ENCODE assay signal across 5 fruit fly cellular contexts in the genomic region with DNA sequence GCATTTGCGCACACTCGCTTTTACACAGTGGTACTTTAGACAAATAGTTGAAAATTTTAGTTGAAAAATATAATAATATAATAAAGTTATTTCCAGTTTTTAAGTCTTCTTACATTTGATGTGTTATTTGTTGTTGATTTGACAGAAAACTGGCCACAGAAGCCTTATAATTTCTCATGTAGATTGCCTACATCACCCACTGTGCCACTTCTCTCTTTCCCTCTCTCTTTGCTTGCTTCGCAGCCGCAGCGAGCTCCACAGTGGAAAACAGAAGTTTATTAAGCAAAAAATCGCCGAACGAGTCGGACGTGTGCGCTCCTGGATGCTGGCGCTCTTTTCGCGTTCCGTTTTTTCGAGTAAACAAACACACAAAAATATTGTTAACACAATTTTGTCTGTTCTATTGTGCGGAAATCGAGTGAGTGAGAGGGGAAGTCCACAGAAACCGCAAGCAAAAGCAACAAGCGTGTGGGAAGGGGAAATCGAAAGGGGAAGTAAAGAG.
TF ChIP-seq lines count a peak whose summit lies in the region.

CG42327 (plus strand) TSS at position 277 of the 502 bp plus-strand sequence.

TF ChIP-seq in whole organism, adult, 20 proteins besides CTCF, POLR2A, EP300 and RAD21 (continued from another document):
- TF ChIP-seq CG14711 (tag; optimal IDR thresholded peaks at IDR 0.05; lab: Kevin White, UChicago) (peak; percentile 69), ovo (GFP tag; optimal IDR thresholded peaks at IDR 0.05; lab: Kevin White, UChicago) (no peak), cnc (optimal IDR thresholded peaks at IDR 0.05; lab: Kevin White, UChicago) (no peak)
TF ChIP-seq in whole organism, adult: peak in this region for 13.

TF ChIP-seq in whole organism, embryonic, 481 proteins besides CTCF, POLR2A, EP300 and RAD21 (continued from another document and continues in another):
- TF ChIP-seq CG6654 (GFP tag; optimal IDR thresholded peaks at IDR 0.05; lab: Kevin White, UChicago) = peak; percentile 77
- peak; percentile 90 for TF ChIP-seq CG10654 (GFP tag; optimal IDR thresholded peaks at IDR 0.05; lab: Kevin White, UChicago)
- TF ChIP-seq Nf-YA (GFP tag; IDR thresholded peaks at IDR 0.05; lab: Robert Waterston, UW) = peak; percentile 96
- peak; percentile 20 for TF ChIP-seq CG14965 (GFP tag; optimal IDR thresholded peaks at IDR 0.05; lab: Kevin White, UChicago; ENCODE audit: borderline replicate concordance)
- TF ChIP-seq Xrp1 (GFP tag; IDR thresholded peaks at IDR 0.05; lab: Robert Waterston, UW) = peak; percentile 98
- peak; percentile 69 for TF ChIP-seq sug (tag; optimal IDR thresholded peaks at IDR 0.05; lab: Kevin White, UChicago)
- TF ChIP-seq Atf-2 (GFP tag; optimal IDR thresholded peaks at IDR 0.05; lab: Kevin White, UChicago) = peak; percentile 82
- TF ChIP-seq dysf (GFP tag; IDR thresholded peaks at IDR 0.05; lab: Robert Waterston, UW) = peak; percentile 94
- peak; percentile 98 for TF ChIP-seq CG17328 (GFP tag; IDR thresholded peaks at IDR 0.05; lab: Robert Waterston, UW)
- TF ChIP-seq C15 (GFP tag; IDR thresholded peaks at IDR 0.05; lab: Robert Waterston, UW) = peak; percentile 86; the same call in 2 of the 3 replicates
- TF ChIP-seq CG15696 (tag; optimal IDR thresholded peaks at IDR 0.05; lab: Kevin White, UChicago) = peak; percentile 82
- peak; percentile 65 for TF ChIP-seq disco-r (GFP tag; optimal IDR thresholded peaks at IDR 0.05; lab: Kevin White, UChicago)
- peak; percentile 96 for TF ChIP-seq az2 (GFP tag; optimal IDR thresholded peaks at IDR 0.05; lab: Kevin White, UChicago)
- TF ChIP-seq CG8388 (GFP tag; optimal IDR thresholded peaks at IDR 0.05; lab: Kevin White, UChicago) = peak; percentile 97
- TF ChIP-seq shn (GFP tag; optimal IDR thresholded peaks at IDR 0.05; lab: Kevin White, UChicago) = peak; percentile 79
- peak; percentile 38 for TF ChIP-seq stwl (tag; optimal IDR thresholded peaks at IDR 0.05; lab: Kevin White, UChicago)
- no peak for TF ChIP-seq Tbp (GFP tag; optimal IDR thresholded peaks at IDR 0.05; lab: Kevin White, UChicago)
- TF ChIP-seq CG13287 (GFP tag; IDR thresholded peaks at IDR 0.05; lab: Robert Waterston, UW; ENCODE audit: partially characterized antibody) = peak; percentile 59
- peak; percentile 85 for TF ChIP-seq ems (GFP tag; optimal IDR thresholded peaks at IDR 0.05; lab: Kevin White, UChicago)
- peak; percentile 91 for TF ChIP-seq org-1 (GFP tag; optimal IDR thresholded peaks at IDR 0.05; lab: Kevin White, UChicago)
- peak; percentile 60 to 73 for TF ChIP-seq Pdp1 (GFP tag; optimal IDR thresholded peaks at IDR 0.05; lab: Kevin White, UChicago)
- TF ChIP-seq CG11696 (GFP tag; IDR thresholded peaks at IDR 0.05; lab: Robert Waterston, UW) = peak; percentile 89
- peak; percentile 91 for TF ChIP-seq CG12299 (tag; optimal IDR thresholded peaks at IDR 0.05; lab: Kevin White, UChicago)
- TF ChIP-seq CG15514 (GFP tag; optimal IDR thresholded peaks at IDR 0.05; lab: Kevin White, UChicago) = peak; percentile 84
- peak; percentile 79 for TF ChIP-seq gsb (GFP tag; IDR thresholded peaks at IDR 0.05; lab: Robert Waterston, UW)
- TF ChIP-seq bcd (GFP tag; optimal IDR thresholded peaks at IDR 0.05; lab: Kevin White, UChicago) = peak; percentile 94
- TF ChIP-seq CG7556 (GFP tag; optimal IDR thresholded peaks at IDR 0.05; lab: Kevin White, UChicago) = peak; percentile 95
- peak; percentile 87 for TF ChIP-seq Camta (GFP tag; optimal IDR thresholded peaks at IDR 0.05; lab: Kevin White, UChicago)
- TF ChIP-seq maf-S (GFP tag; optimal IDR thresholded peaks at IDR 0.05; lab: Kevin White, UChicago) = peak; percentile 54

TF ChIP-seq in whole organism, prepupa, 60 proteins besides CTCF, POLR2A, EP300 and RAD21 (continued from another document and continues in another):
- peak; percentile 98 for TF ChIP-seq CG32006 (GFP tag; optimal IDR thresholded peaks at IDR 0.05; lab: Kevin White, UChicago)
- peak; percentile 95 for TF ChIP-seq pdm3 (GFP tag; optimal IDR thresholded peaks at IDR 0.05; lab: Kevin White, UChicago)
- peak; percentile 96 for TF ChIP-seq esn (GFP tag; optimal IDR thresholded peaks at IDR 0.05; lab: Kevin White, UChicago)
- TF ChIP-seq fd59A (GFP tag; optimal IDR thresholded peaks at IDR 0.05; lab: Kevin White, UChicago) = peak; percentile 83
- peak; percentile 78 for TF ChIP-seq CG9139 (GFP tag; optimal IDR thresholded peaks at IDR 0.05; lab: Kevin White, UChicago)
- TF ChIP-seq CG10669 (GFP tag; optimal IDR thresholded peaks at IDR 0.05; lab: Kevin White, UChicago) = peak; percentile 93
- peak; percentile 93 for TF ChIP-seq vri (GFP tag; optimal IDR thresholded peaks at IDR 0.05; lab: Kevin White, UChicago)
- peak; percentile 94 for TF ChIP-seq Eip75B (GFP tag; optimal IDR thresholded peaks at IDR 0.05; lab: Kevin White, UChicago)
- peak; percentile 86 for TF ChIP-seq CG1621 (tag; optimal IDR thresholded peaks at IDR 0.05; lab: Kevin White, UChicago)
- TF ChIP-seq Hr39 (GFP tag; optimal IDR thresholded peaks at IDR 0.05; lab: Kevin White, UChicago) = peak; percentile 86
- peak; percentile 92 for TF ChIP-seq Gug (GFP tag; IDR thresholded peaks at IDR 0.05; lab: Robert Waterston, UW)
- TF ChIP-seq CG3919 (GFP tag; optimal IDR thresholded peaks at IDR 0.05; lab: Kevin White, UChicago) = peak; percentile 97
- TF ChIP-seq eg (GFP tag; IDR thresholded peaks at IDR 0.05; lab: Robert Waterston, UW) = peak; percentile 98
- peak; percentile 99 for TF ChIP-seq CG8119 (GFP tag; IDR thresholded peaks at IDR 0.05; lab: Robert Waterston, UW)
- peak; percentile 96 for TF ChIP-seq CG34406 (GFP tag; optimal IDR thresholded peaks at IDR 0.05; lab: Kevin White, UChicago)
- TF ChIP-seq OdsH (GFP tag; optimal IDR thresholded peaks at IDR 0.05; lab: Kevin White, UChicago) = peak; percentile 98
- TF ChIP-seq dsx (GFP tag; optimal IDR thresholded peaks at IDR 0.05; lab: Kevin White, UChicago; ENCODE audit: poor library complexity, severe bottlenecking) = peak; percentile 87
- peak; percentile 86 for TF ChIP-seq fkh (GFP tag; optimal IDR thresholded peaks at IDR 0.05; lab: Kevin White, UChicago)
- TF ChIP-seq CG7368 (GFP tag; optimal IDR thresholded peaks at IDR 0.05; lab: Kevin White, UChicago) = peak; percentile 95
- TF ChIP-seq topi (GFP tag; optimal IDR thresholded peaks at IDR 0.05; lab: Kevin White, UChicago) = peak; percentile 93
- peak; percentile 99 for TF ChIP-seq CG15336 (GFP tag; IDR thresholded peaks at IDR 0.05; lab: Robert Waterston, UW)
- peak; percentile 97 for TF ChIP-seq achi (GFP tag; optimal IDR thresholded peaks at IDR 0.05; lab: Kevin White, UChicago)
- peak; percentile 93 for TF ChIP-seq Smox (GFP tag; optimal IDR thresholded peaks at IDR 0.05; lab: Kevin White, UChicago)
- peak; percentile 91 for TF ChIP-seq lz (GFP tag; optimal IDR thresholded peaks at IDR 0.05; lab: Kevin White, UChicago)
- TF ChIP-seq Ets96B (tag; optimal IDR thresholded peaks at IDR 0.05; lab: Kevin White, UChicago) = peak; percentile 94
- TF ChIP-seq cyc (GFP tag; optimal IDR thresholded peaks at IDR 0.05; lab: Kevin White, UChicago) = peak; percentile 90
- peak; percentile 80 for TF ChIP-seq fd85E (GFP tag; optimal IDR thresholded peaks at IDR 0.05; lab: Kevin White, UChicago)
- peak; percentile 95 for TF ChIP-seq CG6276 (GFP tag; optimal IDR thresholded peaks at IDR 0.05; lab: Kevin White, UChicago)
- peak; percentile 97 for TF ChIP-seq CG10631 (GFP tag; optimal IDR thresholded peaks at IDR 0.05; lab: Kevin White, UChicago)
- TF ChIP-seq Hr4 (GFP tag; optimal IDR thresholded peaks at IDR 0.05; lab: Kevin White, UChicago) = peak; percentile 97
- peak; percentile 88 for TF ChIP-seq CG3032 (tag; optimal IDR thresholded peaks at IDR 0.05; lab: Kevin White, UChicago)

TF ChIP-seq in whole organism, pupa, 21 proteins besides CTCF, POLR2A, EP300 and RAD21 (continued from another document):
- TF ChIP-seq Snoo (tag; optimal IDR thresholded peaks at IDR 0.05; lab: Kevin White, UChicago) (peak; percentile 93), CG14655 (GFP tag; optimal IDR thresholded peaks at IDR 0.05; lab: Kevin White, UChicago) (peak; percentile 97)

TF ChIP-seq in whole organism, wandering third instar larva, 38 proteins besides CTCF, POLR2A, EP300 and RAD21 (continued from another document):
- TF ChIP-seq Hr83 (GFP tag; optimal IDR thresholded peaks at IDR 0.05; lab: Kevin White, UChicago; ENCODE audit: poor library complexity, severe bottlenecking) (peak; percentile 49), HLH106 (tag; optimal IDR thresholded peaks at IDR 0.05; lab: Kevin White, UChicago) (peak; percentile 87), lola (GFP tag; optimal IDR thresholded peaks at IDR 0.05; lab: Kevin White, UChicago) (no peak), Abd-B (GFP tag; optimal IDR thresholded peaks at IDR 0.05; lab: Kevin White, UChicago) (no peak), tai (GFP tag; optimal IDR thresholded peaks at IDR 0.05; lab: Kevin White, UChicago) (peak; percentile 84), sage (GFP tag; optimal IDR thresholded peaks at IDR 0.05; lab: Kevin White, UChicago) (peak; percentile 91), Hr78 (GFP tag; optimal IDR thresholded peaks at IDR 0.05; lab: Kevin White, UChicago) (no peak), brk (GFP tag; optimal IDR thresholded peaks at IDR 0.05; lab: Kevin White, UChicago) (peak; percentile 96), Vsx2 (GFP tag; optimal IDR thresholded peaks at IDR 0.05; lab: Kevin White, UChicago; ENCODE audit: partially characterized antibody) (no peak), CG9705 (GFP tag; optimal IDR thresholded peaks at IDR 0.05; lab: Kevin White, UChicago) (peak; percentile 54), Mio (GFP tag; optimal IDR thresholded peaks at IDR 0.05; lab: Kevin White, UChicago) (no peak), Myc (optimal IDR thresholded peaks at IDR 0.05; lab: Kevin White, UChicago) (no peak), N (GFP tag; optimal IDR thresholded peaks at IDR 0.05; lab: Kevin White, UChicago) (no peak), sv (GFP tag; optimal IDR thresholded peaks at IDR 0.05; lab: Kevin White, UChicago) (peak; percentile 89), woc (GFP tag; optimal IDR thresholded peaks at IDR 0.05; lab: Kevin White, UChicago) (peak; percentile 87), rgr (GFP tag; optimal IDR thresholded peaks at IDR 0.05; lab: Kevin White, UChicago) (peak; percentile 96), dsf (GFP tag; optimal IDR thresholded peaks at IDR 0.05; lab: Kevin White, UChicago; ENCODE audit: borderline replicate concordance) (peak; percentile 60), foxo (GFP tag; optimal IDR thresholded peaks at IDR 0.05; lab: Kevin White, UChicago) (peak in 1 of 2 experiments; percentile 95)
